Worm (Caenorhabditis elegans): ENCODE results near the gene abl-1.
A peak's percentile ranks its signal among the peaks of the same experiment; 100 is the strongest.

Gene abl-1

DNA sequence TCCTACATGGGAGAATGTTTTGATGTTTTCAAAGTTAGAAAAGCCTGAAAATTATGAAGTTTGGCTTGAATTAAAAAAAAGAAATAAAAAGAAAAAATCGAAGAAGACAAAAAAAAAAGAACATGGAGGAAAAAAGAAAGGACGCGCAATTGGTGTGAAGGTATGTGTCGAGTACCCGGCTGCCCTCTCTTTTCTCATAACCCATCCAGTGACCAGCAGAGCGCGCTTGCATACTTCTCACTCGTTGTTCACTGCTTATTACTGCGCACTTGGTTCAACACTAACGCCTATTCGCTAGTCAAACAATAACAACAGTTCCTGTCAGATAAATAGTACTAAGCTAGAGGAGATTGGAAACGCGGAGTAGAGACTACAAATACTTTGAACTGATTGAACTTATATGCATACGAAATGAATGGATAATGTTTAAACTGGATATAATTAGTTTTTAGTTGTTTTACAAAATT is at the start of gene abl-1:
TSS of gene abl-1 (minus strand) at position 51 of the 467 bp plus-strand sequence.
- no peak for TF ChIP-seq him-1 (tag; optimal IDR thresholded peaks at IDR 0.05)
- TF ChIP-seq F39B2.1 (GFP tag; IDR thresholded peaks at IDR 0.05) = no peak
- TF ChIP-seq ceh-100 (GFP tag; IDR thresholded peaks at IDR 0.05) = no peak
- TF ChIP-seq Y67H2A.10 (GFP tag; conservative IDR thresholded peaks at IDR 0.05) = no peak
- TF ChIP-seq mcd-1 (GFP tag; IDR thresholded peaks at IDR 0.05) = peak; percentile 73

DNA sequence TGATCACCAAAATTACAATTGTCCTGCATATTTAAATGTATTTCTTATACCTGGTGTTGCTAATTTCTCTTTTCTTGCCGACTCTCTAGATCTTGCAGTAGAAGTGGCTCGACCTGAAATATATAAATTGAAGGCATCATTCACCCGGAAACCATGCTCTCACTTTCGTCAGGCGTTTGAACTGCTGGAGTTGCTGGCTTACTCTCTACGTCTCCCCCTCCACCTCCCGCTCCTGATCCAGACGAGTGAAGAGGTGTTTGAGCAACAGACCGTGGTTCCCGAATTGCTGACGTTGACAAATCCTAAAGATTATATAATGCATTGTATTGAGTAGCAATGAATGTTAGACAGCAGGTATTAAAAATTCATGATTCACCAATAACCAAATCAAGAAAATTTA is 46.2 kb upstream of the abl-1 start:
- no peak for TF ChIP-seq pha-4 (tag; optimal IDR thresholded peaks at IDR 0.05)
- TF ChIP-seq lag-1 (GFP tag; IDR thresholded peaks at IDR 0.05) = no peak
- TF ChIP-seq madf-3 (GFP tag; IDR thresholded peaks at IDR 0.05) = no peak
- no peak for TF ChIP-seq efl-1 (GFP tag; optimal IDR thresholded peaks at IDR 0.05)
- no peak for TF ChIP-seq egl-44 (GFP tag; IDR thresholded peaks at IDR 0.05)

DNA sequence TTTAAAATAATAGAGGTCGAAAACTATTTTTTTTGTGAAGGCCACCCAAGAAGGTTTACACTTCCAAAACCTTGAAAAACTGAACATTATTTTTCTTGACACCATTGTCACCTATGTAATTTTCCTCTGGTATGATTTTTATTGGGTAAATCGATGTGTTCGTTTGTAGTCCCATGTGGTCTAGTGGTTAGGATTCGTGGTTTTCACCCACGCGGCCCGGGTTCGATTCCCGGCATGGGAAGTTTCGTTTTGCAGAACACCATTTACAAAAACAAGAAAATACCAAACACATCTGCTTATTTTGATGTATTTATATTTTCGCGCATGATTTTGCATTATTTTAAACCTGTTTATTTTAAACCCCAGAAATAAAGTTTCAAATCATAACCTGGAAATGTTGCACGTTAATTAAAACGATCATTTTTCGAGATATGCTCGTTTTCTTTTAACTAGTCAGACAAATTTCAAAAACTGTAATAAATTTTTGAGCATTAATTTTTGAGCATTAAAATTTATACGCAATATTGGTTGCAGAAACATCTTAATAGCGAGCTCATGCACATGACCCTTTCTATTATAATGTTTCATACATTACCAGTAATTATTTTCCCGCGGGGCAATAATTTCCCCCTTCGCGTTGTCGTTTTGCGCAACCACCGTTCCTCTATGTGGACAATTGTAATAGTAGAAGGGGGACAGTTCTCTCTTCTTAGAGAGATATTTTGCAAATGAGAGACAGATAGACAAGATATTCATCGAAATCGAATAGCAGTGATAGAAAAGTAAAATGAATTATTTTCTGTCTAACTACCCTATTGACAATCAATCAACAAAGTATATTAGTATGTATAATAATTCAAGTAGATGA is 43.7 kb upstream of the abl-1 start:
- TF ChIP-seq ztf-22 (GFP tag; optimal IDR thresholded peaks at IDR 0.05) (no peak), tbp1 (GFP tag; optimal IDR thresholded peaks at IDR 0.05) (peak; percentile 91), D2030.7 (GFP tag; IDR thresholded peaks at IDR 0.05) (peak; percentile 64), ama-1 (optimal IDR thresholded peaks at IDR 0.05) (no peak), ama-1 (GFP tag; optimal IDR thresholded peaks at IDR 0.05) (peak; percentile 29 to 77), attf-6 (GFP tag; IDR thresholded peaks at IDR 0.05) (no peak), ceh-27 (GFP tag; optimal IDR thresholded peaks at IDR 0.05) (peak; percentile 43), lin-40 (tag; optimal IDR thresholded peaks at IDR 0.05) (peak; percentile 69), lir-1 (GFP tag; conservative IDR thresholded peaks at IDR 0.05) (no peak), F55B11.4 (tag; optimal IDR thresholded peaks at IDR 0.05; ENCODE audit: borderline replicate concordance, insufficient read depth) (no peak), ceh-79 (tag; optimal IDR thresholded peaks at IDR 0.05) (no peak), ZK185.1 (tag; optimal IDR thresholded peaks at IDR 0.05; ENCODE audit: poor library complexity, severe bottlenecking) (peak; percentile 67), pbrm-1 (GFP tag; IDR thresholded peaks at IDR 0.05) (peak; percentile 86), unc-130 (GFP tag; optimal IDR thresholded peaks at IDR 0.05) (peak; percentile 17), snpc-3.4 (tag; optimal IDR thresholded peaks at IDR 0.05) (peak; percentile 74), ztf-25 (GFP tag; IDR thresholded peaks at IDR 0.05) (0 out of 2 replicates have a peak, but pooled peaks have one; percentile 39), lin-26 (GFP tag; IDR thresholded peaks at IDR 0.05) (peak; percentile 93), Y79H2A.3 (GFP tag; conservative IDR thresholded peaks at IDR 0.05) (no peak), lag-1 (GFP tag; IDR thresholded peaks at IDR 0.05) (no peak), B0019.2 (GFP tag; conservative IDR thresholded peaks at IDR 0.05) (no peak), B0261.1 (tag; optimal IDR thresholded peaks at IDR 0.05) (peak; percentile 71), ztf-26 (tag; optimal IDR thresholded peaks at IDR 0.05) (peak; percentile 6), hmg-1.2 (GFP tag; IDR thresholded peaks at IDR 0.05) (peak; percentile 59), lin-54 (GFP tag; optimal IDR thresholded peaks at IDR 0.05) (peak; percentile 19), nfyb-1 (GFP tag; IDR thresholded peaks at IDR 0.05) (peak; percentile 44; the same call in 1 of the 2 replicates), F49E8.2 (tag; optimal IDR thresholded peaks at IDR 0.05; ENCODE audit: insufficient read depth) (no peak), akir-1 (GFP tag; optimal IDR thresholded peaks at IDR 0.05) (no peak), nhr-90 (tag; optimal IDR thresholded peaks at IDR 0.05) (peak; percentile 41), F22D6.2 (tag; optimal IDR thresholded peaks at IDR 0.05) (no peak), mxl-1 (tag; optimal IDR thresholded peaks at IDR 0.05) (peak; percentile 34), gei-17 (GFP tag; optimal IDR thresholded peaks at IDR 0.05) (peak; percentile 44), sea-2 (GFP tag; IDR thresholded peaks at IDR 0.05) (peak; percentile 35; the same call in 1 of the 2 replicates), hmg-20 (GFP tag; IDR thresholded peaks at IDR 0.05) (0 out of 2 replicates have a peak, but pooled peaks have one; percentile 10), snpc-4 (GFP tag; optimal IDR thresholded peaks at IDR 0.05) (peak; percentile 44), snpc-4 (tag; optimal IDR thresholded peaks at IDR 0.05) (peak in 2 of 4 experiments; percentile 51 to 56)
